Fruit fly (Drosophila melanogaster): ENCODE data around the gene Dyro.

Dyro gene

dm6 chr3L:11303414-11304205 lies 7.9 kb upstream of the Dyro start (continued):
- TF ChIP-seq Awh (GFP tag; IDR thresholded peaks at IDR 0.05) = peak; percentile 61; the same call in 1 of the 2 replicates
- peak; percentile 43; the same call in 1 of the 2 replicates for TF ChIP-seq E2f1 (GFP tag; IDR thresholded peaks at IDR 0.05)
- TF ChIP-seq CG4282 (GFP tag; optimal IDR thresholded peaks at IDR 0.05) = no peak
- TF ChIP-seq gcm2 (GFP tag; optimal IDR thresholded peaks at IDR 0.05) = no peak
- TF ChIP-seq toy (GFP tag; IDR thresholded peaks at IDR 0.05) = no peak
- no peak for TF ChIP-seq crc (GFP tag; optimal IDR thresholded peaks at IDR 0.05)
- TF ChIP-seq kah (GFP tag; optimal IDR thresholded peaks at IDR 0.05) = no peak
- no peak for TF ChIP-seq CG6791 (GFP tag; IDR thresholded peaks at IDR 0.05; ENCODE audit: partially characterized antibody)
- peak; percentile 76 for TF ChIP-seq row (GFP tag; IDR thresholded peaks at IDR 0.05)
- TF ChIP-seq Mad (GFP tag; optimal IDR thresholded peaks at IDR 0.05) = no peak
- TF ChIP-seq HHEX (GFP tag; optimal IDR thresholded peaks at IDR 0.05) = peak; percentile 35
- peak; percentile 9 for TF ChIP-seq disco-r (GFP tag; optimal IDR thresholded peaks at IDR 0.05)
- no peak for TF ChIP-seq Usf (GFP tag; optimal IDR thresholded peaks at IDR 0.05)
- TF ChIP-seq oc (tag; optimal IDR thresholded peaks at IDR 0.05) = no peak
- TF ChIP-seq lbe (GFP tag; optimal IDR thresholded peaks at IDR 0.05) = no peak
- no peak for TF ChIP-seq eyg (GFP tag; optimal IDR thresholded peaks at IDR 0.05)
- TF ChIP-seq HLH54F (GFP tag; optimal IDR thresholded peaks at IDR 0.05) = peak; percentile 26
- TF ChIP-seq aop (GFP tag; IDR thresholded peaks at IDR 0.05) = no peak
- no peak for TF ChIP-seq CG9817 (tag; optimal IDR thresholded peaks at IDR 0.05)
- peak; percentile 24 for TF ChIP-seq CG12155 (GFP tag; optimal IDR thresholded peaks at IDR 0.05)
- peak; percentile 9 for TF ChIP-seq zen (tag; optimal IDR thresholded peaks at IDR 0.05)
- TF ChIP-seq grau (tag; optimal IDR thresholded peaks at IDR 0.05) = peak; percentile 55
- TF ChIP-seq fd3F (GFP tag; optimal IDR thresholded peaks at IDR 0.05) = no peak
- peak; percentile 25 for TF ChIP-seq CG6254 (GFP tag; optimal IDR thresholded peaks at IDR 0.05)
- peak; percentile 51 for TF ChIP-seq CG15696 (tag; optimal IDR thresholded peaks at IDR 0.05)
- TF ChIP-seq sqz (GFP tag; optimal IDR thresholded peaks at IDR 0.05) = no peak
- TF ChIP-seq vfl (GFP tag; optimal IDR thresholded peaks at IDR 0.05) = no peak
- peak; percentile 24 for TF ChIP-seq tin (GFP tag; optimal IDR thresholded peaks at IDR 0.05)
- no peak for TF ChIP-seq CG9215 (GFP tag; IDR thresholded peaks at IDR 0.05)
- TF ChIP-seq Kr (GFP tag; optimal IDR thresholded peaks at IDR 0.05) = peak; percentile 27
- peak; percentile 62; the same call in 1 of the 2 replicates for TF ChIP-seq sisA (GFP tag; IDR thresholded peaks at IDR 0.05)
- TF ChIP-seq ato (GFP tag; IDR thresholded peaks at IDR 0.05; ENCODE audit: partially characterized antibody) = no peak
- no peak for TF ChIP-seq klu (GFP tag; IDR thresholded peaks at IDR 0.05)
- TF ChIP-seq CG7556 (GFP tag; optimal IDR thresholded peaks at IDR 0.05) = peak; percentile 18
- TF ChIP-seq z (GFP tag; IDR thresholded peaks at IDR 0.05) = no peak
- TF ChIP-seq CG4820 (GFP tag; optimal IDR thresholded peaks at IDR 0.05) = peak; percentile 63
- no peak for TF ChIP-seq sr (GFP tag; IDR thresholded peaks at IDR 0.05)
- TF ChIP-seq Doc2 (GFP tag; IDR thresholded peaks at IDR 0.05) = no peak
- no peak for TF ChIP-seq Scr (GFP tag; IDR thresholded peaks at IDR 0.05; ENCODE audit: partially characterized antibody)
- no peak for TF ChIP-seq tll (GFP tag; optimal IDR thresholded peaks at IDR 0.05)
- no peak for TF ChIP-seq ro (GFP tag; IDR thresholded peaks at IDR 0.05)
- TF ChIP-seq Drgx (GFP tag; IDR thresholded peaks at IDR 0.05) = no peak
- TF ChIP-seq shn (GFP tag; optimal IDR thresholded peaks at IDR 0.05) = no peak
- peak; percentile 49 for TF ChIP-seq CG12219 (GFP tag; optimal IDR thresholded peaks at IDR 0.05)
- TF ChIP-seq CG31365 (tag; optimal IDR thresholded peaks at IDR 0.05) = no peak
- TF ChIP-seq CG10543 (GFP tag; optimal IDR thresholded peaks at IDR 0.05) = no peak
- TF ChIP-seq CG4360 (GFP tag; IDR thresholded peaks at IDR 0.05) = no peak
- peak; percentile 37; the same call in 1 of the 2 replicates for TF ChIP-seq CG32532 (GFP tag; IDR thresholded peaks at IDR 0.05)
- no peak for TF ChIP-seq Dp (GFP tag; optimal IDR thresholded peaks at IDR 0.05)
- TF ChIP-seq hbn (GFP tag; IDR thresholded peaks at IDR 0.05; ENCODE audit: partially characterized antibody) = no peak

Data from whole organism, embryonic.